Worm (Caenorhabditis elegans): ENCODE measurements around the gene scl-6.

DNA sequence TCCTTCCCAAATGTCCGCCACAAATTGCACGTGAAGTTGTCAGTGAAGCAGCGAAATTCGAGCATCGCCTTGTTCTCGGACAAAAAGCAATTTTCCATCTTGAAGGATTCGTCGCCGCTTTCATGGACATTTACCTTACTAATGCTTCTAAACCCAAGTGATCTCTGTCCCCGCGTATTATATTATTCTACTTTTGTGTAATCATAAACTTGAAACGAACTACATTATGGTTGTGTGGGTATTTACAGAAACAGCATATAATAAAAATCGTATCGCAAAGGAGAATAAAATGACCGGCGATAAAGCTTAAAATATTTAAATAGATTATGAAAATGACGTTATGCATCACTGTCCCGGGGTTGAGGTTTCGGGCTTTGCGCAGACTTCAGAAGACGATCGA is 28.2 kb downstream of the scl-6 start:
- TF ChIP-seq sea-1 (GFP tag; conservative IDR thresholded peaks at IDR 0.05) (no peak), ama-1 (optimal IDR thresholded peaks at IDR 0.05) (no peak), hmbx-1 (tag; optimal IDR thresholded peaks at IDR 0.05) (no peak), tbx-11 (GFP tag; IDR thresholded peaks at IDR 0.05) (no peak), hmg-4 (GFP tag; optimal IDR thresholded peaks at IDR 0.05) (no peak), ceh-13 (GFP tag; optimal IDR thresholded peaks at IDR 0.05) (no peak)
